Worm (Caenorhabditis elegans): ENCODE results near the gene fbxb-3.

The fbxb-3 gene

ce11 chrIV:11838657-11839056, at the start of gene fbxb-3:
fbxb-3 (plus strand) TSS chrIV:11838957.
- no peak for TF ChIP-seq unc-62 (GFP tag; optimal IDR thresholded peaks at IDR 0.05)

- TF ChIP-seq unc-62 (GFP tag; optimal IDR thresholded peaks at IDR 0.05), result no peak
Measured at ce11 chrIV:11792495-11792894, 46.3 kb upstream of the fbxb-3 start, which contains the start of gene H01G02.3. H01G02.3 (minus strand) TSS chrIV:11792595.

- TF ChIP-seq unc-62 (GFP tag; optimal IDR thresholded peaks at IDR 0.05), result no peak
Measured at ce11 chrIV:11793170-11793569, 45.6 kb upstream of the fbxb-3 start.

- no peak for TF ChIP-seq unc-62 (GFP tag; optimal IDR thresholded peaks at IDR 0.05)
Measured at ce11 chrIV:11795964-11796363, 42.8 kb upstream of the fbxb-3 start.

ce11 chrIV:11796818-11797217, 41.9 kb upstream of the fbxb-3 start:
- no peak for TF ChIP-seq unc-62 (GFP tag; optimal IDR thresholded peaks at IDR 0.05)

ce11 chrIV:11799240-11799639, 39.5 kb upstream of the fbxb-3 start:
- TF ChIP-seq unc-62 (GFP tag; optimal IDR thresholded peaks at IDR 0.05), result no peak

- no peak for TF ChIP-seq unc-62 (GFP tag; optimal IDR thresholded peaks at IDR 0.05)
Measured at ce11 chrIV:11801078-11801477, 37.7 kb upstream of the fbxb-3 start, which contains the start of gene dyf-18. dyf-18 (minus strand) TSS chrIV:11801178.

- TF ChIP-seq unc-62 (GFP tag; optimal IDR thresholded peaks at IDR 0.05), result no peak
Measured at ce11 chrIV:11803044-11803443, 35.7 kb upstream of the fbxb-3 start, which contains the start of gene H01G02.4. H01G02.4 (minus strand) TSS chrIV:11803144.

ce11 chrIV:11804053-11804452, 34.7 kb upstream of the fbxb-3 start, which contains the start of gene H01G02.1:
H01G02.1 (minus strand) TSS chrIV:11804153.
- no peak for TF ChIP-seq unc-62 (GFP tag; optimal IDR thresholded peaks at IDR 0.05)

- no peak for TF ChIP-seq unc-62 (GFP tag; optimal IDR thresholded peaks at IDR 0.05)
Measured at ce11 chrIV:11809047-11809446, 29.7 kb upstream of the fbxb-3 start.

- no peak for TF ChIP-seq unc-62 (GFP tag; optimal IDR thresholded peaks at IDR 0.05)
Measured at ce11 chrIV:11809708-11810114, 29.0 kb upstream of the fbxb-3 start.

- TF ChIP-seq unc-62 (GFP tag; optimal IDR thresholded peaks at IDR 0.05), result no peak
Measured at ce11 chrIV:11812017-11812416, 26.7 kb upstream of the fbxb-3 start.

ce11 chrIV:11813901-11814300, 24.9 kb upstream of the fbxb-3 start, which contains the start of gene M117.1:
M117.1 (plus strand) TSS chrIV:11814247.
- TF ChIP-seq unc-62 (GFP tag; optimal IDR thresholded peaks at IDR 0.05), result no peak

- TF ChIP-seq unc-62 (GFP tag; optimal IDR thresholded peaks at IDR 0.05), result no peak
Measured at ce11 chrIV:11820067-11820913, 18.5 kb upstream of the fbxb-3 start.

ce11 chrIV:11821591-11822361, 17.0 kb upstream of the fbxb-3 start, which contains the start of the genes par-5 and M117.3:
par-5 (minus strand) TSS chrIV:11821924.
M117.3 (plus strand) TSS chrIV:11822206.
- TF ChIP-seq unc-62 (GFP tag; optimal IDR thresholded peaks at IDR 0.05), result no peak

- TF ChIP-seq unc-62 (GFP tag; optimal IDR thresholded peaks at IDR 0.05), result no peak
Measured at ce11 chrIV:11822454-11822853, 16.3 kb upstream of the fbxb-3 start.

Data from whole organism, dauer.